Worm (Caenorhabditis elegans): ENCODE results near the gene mltn-10.
A peak's percentile ranks its signal among the peaks of the same experiment; 100 is the strongest.

DNA sequence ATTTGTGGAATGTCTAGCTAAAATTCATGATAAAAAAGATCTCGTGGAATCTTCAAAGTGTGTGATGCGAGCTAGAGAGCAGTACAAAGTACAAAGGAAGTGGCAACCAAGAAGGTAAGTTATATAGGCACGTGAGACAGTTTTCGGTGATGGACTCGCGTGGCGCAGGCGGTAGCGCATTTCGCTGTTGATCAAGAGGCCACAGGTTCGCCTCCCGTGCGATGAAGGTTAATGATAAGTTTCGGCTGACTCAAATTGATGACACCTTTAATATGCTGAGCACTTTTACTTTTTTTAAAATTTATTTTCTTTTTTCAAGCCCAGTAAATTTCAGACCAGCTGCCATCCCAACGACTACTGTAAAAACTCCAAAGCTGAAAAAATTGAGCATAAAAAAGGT is 5.9 kb upstream of the mltn-10 start:
- no peak for TF ChIP-seq lag-1 (GFP tag; IDR thresholded peaks at IDR 0.05)
- TF ChIP-seq C17E4.6 (GFP tag; IDR thresholded peaks at IDR 0.05): 0 out of 2 replicates have a peak, but pooled peaks have one; percentile 15
- TF ChIP-seq nhr-90 (tag; optimal IDR thresholded peaks at IDR 0.05): peak; percentile 95
- peak; percentile 64 for TF ChIP-seq him-1 (tag; optimal IDR thresholded peaks at IDR 0.05)
- no peak for TF ChIP-seq F22D6.2 (tag; optimal IDR thresholded peaks at IDR 0.05)
- TF ChIP-seq mcd-1 (GFP tag; IDR thresholded peaks at IDR 0.05): peak; percentile 55
- TF ChIP-seq madf-10 (tag; optimal IDR thresholded peaks at IDR 0.05): peak; percentile 41

Measured in whole organism, young adult.